Worm (Caenorhabditis elegans): Measurements from ENCODE around the gene F26F4.8.

ce11 chrIII:4934896-4935628, 29.8 kb upstream of the F26F4.8 start, which contains the start of gene mrps-18C:
- TF ChIP-seq fkh-10 (GFP tag; optimal IDR thresholded peaks at IDR 0.05) (no peak), unc-130 (GFP tag; optimal IDR thresholded peaks at IDR 0.05) (no peak), lin-39 (tag; optimal IDR thresholded peaks at IDR 0.05) (no peak), saeg-2 (GFP tag; IDR thresholded peaks at IDR 0.05) (no peak), nhr-77 (tag; optimal IDR thresholded peaks at IDR 0.05) (no peak), ama-1 (optimal IDR thresholded peaks at IDR 0.05) (no peak), R02D3.7 (tag; optimal IDR thresholded peaks at IDR 0.05) (no peak), daf-12 (tag; optimal IDR thresholded peaks at IDR 0.05) (no peak), mxl-3 (GFP tag; optimal IDR thresholded peaks at IDR 0.05) (no peak), ceh-20 (GFP tag; IDR thresholded peaks at IDR 0.05) (no peak), fos-1 (tag; optimal IDR thresholded peaks at IDR 0.05) (no peak)
